Worm (Caenorhabditis elegans): ENCODE measurements around the gene ins-7.

ins-7 gene

ce11 chrIV:9724948-9725347 is 42.3 kb upstream of the ins-7 start, which contains the start of the genes nhr-138 and C28D4.18:
nhr-138 (plus strand) TSS chrIV:9725251.
C28D4.18 (plus strand) TSS chrIV:9725280.
- no peak for TF ChIP-seq Y56A3A.18 (GFP tag; IDR thresholded peaks at IDR 0.05)
- TF ChIP-seq ets-4 (GFP tag; optimal IDR thresholded peaks at IDR 0.05): no peak
- no peak for TF ChIP-seq hrde-1 (tag; optimal IDR thresholded peaks at IDR 0.05; ENCODE audit: borderline replicate concordance)
- no peak for TF ChIP-seq Y53F4B.3 (GFP tag; IDR thresholded peaks at IDR 0.05)
- TF ChIP-seq atf-7 (tag; optimal IDR thresholded peaks at IDR 0.05): no peak
- TF ChIP-seq dox-1 (GFP tag; IDR thresholded peaks at IDR 0.05): no peak
- TF ChIP-seq snpc-4 (GFP tag; optimal IDR thresholded peaks at IDR 0.05): no peak
- no peak for TF ChIP-seq snpc-4 (tag; optimal IDR thresholded peaks at IDR 0.05)
- no peak for TF ChIP-seq F39B2.1 (GFP tag; IDR thresholded peaks at IDR 0.05)
- TF ChIP-seq ztf-6 (GFP tag; IDR thresholded peaks at IDR 0.05): no peak
- no peak for TF ChIP-seq tlf-1 (GFP tag; optimal IDR thresholded peaks at IDR 0.05)
- TF ChIP-seq ceh-100 (GFP tag; IDR thresholded peaks at IDR 0.05): no peak
- TF ChIP-seq B0019.2 (GFP tag; conservative IDR thresholded peaks at IDR 0.05): no peak
- TF ChIP-seq F55B11.4 (tag; optimal IDR thresholded peaks at IDR 0.05; ENCODE audit: borderline replicate concordance, insufficient read depth): no peak
- TF ChIP-seq dpl-1 (GFP tag; optimal IDR thresholded peaks at IDR 0.05): no peak

- TF ChIP-seq attf-5 (GFP tag; optimal IDR thresholded peaks at IDR 0.05): no peak
- TF ChIP-seq ztf-22 (GFP tag; optimal IDR thresholded peaks at IDR 0.05): no peak
- TF ChIP-seq madf-10 (tag; optimal IDR thresholded peaks at IDR 0.05): no peak
- TF ChIP-seq Y67H2A.10 (GFP tag; conservative IDR thresholded peaks at IDR 0.05): no peak
- no peak for TF ChIP-seq nfyb-1 (GFP tag; IDR thresholded peaks at IDR 0.05)
Measured at ce11 chrIV:9723185-9723584, 40.5 kb upstream of the ins-7 start.

- TF ChIP-seq lin-40 (tag; optimal IDR thresholded peaks at IDR 0.05) (peak; percentile 76), lsl-1 (GFP tag; optimal IDR thresholded peaks at IDR 0.05) (no peak), rcor-1 (GFP tag; IDR thresholded peaks at IDR 0.05) (no peak; the same call in 1 of the 2 replicates), lin-35 (GFP tag; optimal IDR thresholded peaks at IDR 0.05) (peak in 1 of 3 experiments; percentile 49), nhr-80 (tag; optimal IDR thresholded peaks at IDR 0.05) (peak; percentile 94), attf-5 (GFP tag; optimal IDR thresholded peaks at IDR 0.05) (peak; percentile 74), K12H6.12 (tag; optimal IDR thresholded peaks at IDR 0.05) (peak; percentile 67), gei-17 (GFP tag; optimal IDR thresholded peaks at IDR 0.05) (no peak), madf-10 (tag; optimal IDR thresholded peaks at IDR 0.05) (peak; percentile 97), ztf-18 (tag; optimal IDR thresholded peaks at IDR 0.05) (peak; percentile 9), ceh-58 (GFP tag; IDR thresholded peaks at IDR 0.05) (no peak), snpc-1.1 (tag; optimal IDR thresholded peaks at IDR 0.05; ENCODE audit: insufficient read depth) (no peak), hmg-1.2 (GFP tag; IDR thresholded peaks at IDR 0.05) (peak; percentile 70; the same call in 1 of the 2 replicates), dpl-1 (GFP tag; optimal IDR thresholded peaks at IDR 0.05) (no peak), Y53G8AR.9 (GFP tag; conservative IDR thresholded peaks at IDR 0.05) (0 out of 2 replicates have a peak, but pooled peaks have one; percentile 22), mel-28 (tag; optimal IDR thresholded peaks at IDR 0.05; ENCODE audit: borderline replicate concordance) (no peak), dox-1 (GFP tag; IDR thresholded peaks at IDR 0.05) (no peak), atf-7 (tag; optimal IDR thresholded peaks at IDR 0.05) (peak; percentile 18), ceh-40 (GFP tag; IDR thresholded peaks at IDR 0.05) (no peak), mcd-1 (GFP tag; IDR thresholded peaks at IDR 0.05) (peak; percentile 43; the same call in 1 of the 2 replicates), nhr-120 (GFP tag; IDR thresholded peaks at IDR 0.05) (no peak), T07F8.4 (tag; optimal IDR thresholded peaks at IDR 0.05) (no peak), ZK185.1 (tag; optimal IDR thresholded peaks at IDR 0.05; ENCODE audit: poor library complexity, severe bottlenecking) (no peak), hlh-26 (GFP tag; conservative IDR thresholded peaks at IDR 0.05) (no peak), pbrm-1 (GFP tag; IDR thresholded peaks at IDR 0.05) (peak; percentile 35; the same call in 1 of the 2 replicates), chd-7 (tag; optimal IDR thresholded peaks at IDR 0.05) (peak; percentile 5), K11D2.4 (GFP tag; IDR thresholded peaks at IDR 0.05) (peak; percentile 35; the same call in 1 of the 2 replicates), somi-1 (GFP tag; optimal IDR thresholded peaks at IDR 0.05) (peak; percentile 17), cebp-2 (GFP tag; IDR thresholded peaks at IDR 0.05) (no peak), nfyb-1 (GFP tag; IDR thresholded peaks at IDR 0.05) (0 out of 2 replicates have a peak, but pooled peaks have one; percentile 36), snpc-4 (GFP tag; optimal IDR thresholded peaks at IDR 0.05) (no peak), snpc-4 (tag; optimal IDR thresholded peaks at IDR 0.05) (peak in 3 of 4 experiments; percentile 19 to 23 (median 21))
Measured at ce11 chrIV:9718396-9718795, 35.8 kb upstream of the ins-7 start.

Measured in whole organism, young adult.